Worm (Caenorhabditis elegans) whole organism, midembryonic: Measurements from ENCODE around the gene ref-1.

Source experiments
- T22C8.4 ChIP-seq: fragments of 200-800 bp; sonication (Bioruptor generic); IDR thresholded peaks from 2 replicates; pipeline ENCODE4 v1.3.6; 2022; ENCODE audit warnings: missing genetic modification characterization, missing compliant biosample characterization
- cog-1 ChIP-seq: sonication (generic microtip); optimal IDR thresholded peaks from 2 replicates; lab custom pipeline; 2016; ENCODE audit warnings: missing genetic modification characterization, missing compliant biosample characterization
- flt-1 ChIP-seq: fragments of 200-800 bp; sonication (Bioruptor generic); IDR thresholded peaks from 2 replicates; pipeline ENCODE4 v1.3.6; 2022; ENCODE audit warnings: missing genetic modification characterization, missing compliant biosample characterization
- klf-2 ChIP-seq: fragments of 200-800 bp; sonication (Bioruptor generic); conservative IDR thresholded peaks from 2 replicates; pipeline ENCODE4 v1.3.6; 2022; ENCODE audit warnings: missing genetic modification reagents, missing genetic modification characterization, missing compliant biosample characterization
- med-1 ChIP-seq: sonication (generic microtip); optimal IDR thresholded peaks from 2 replicates; lab custom pipeline; 2017; ENCODE audit warnings: missing genetic modification characterization, mild to moderate bottlenecking, missing compliant biosample characterization, antibody characterized with exemption, missing genetic modification reagents; ENCODE audit not compliant: insufficient read depth
- ref-1 ChIP-seq: fragments of 200-800 bp; sonication (Bioruptor generic); conservative IDR thresholded peaks from 2 replicates; pipeline ENCODE4 v1.3.6; 2022; ENCODE audit warnings: missing genetic modification reagents, missing genetic modification characterization, missing compliant biosample characterization
- tab-1 ChIP-seq: fragments of 200-800 bp; sonication (Bioruptor generic); IDR thresholded peaks from 2 replicates; pipeline ENCODE4 v1.3.6; 2022; ENCODE audit warnings: missing genetic modification characterization, missing compliant biosample characterization
- ztf-23 ChIP-seq: fragments of 200-800 bp; sonication (Bioruptor generic); IDR thresholded peaks from 2 replicates; pipeline ENCODE4 v1.3.6; 2022; ENCODE audit warnings: missing genetic modification reagents, missing genetic modification characterization, missing compliant biosample characterization
- ztf-29 ChIP-seq: fragments of 200-800 bp; sonication (Bioruptor generic); IDR thresholded peaks from 2 replicates; pipeline ENCODE4 v1.3.6; 2022; ENCODE audit warnings: missing genetic modification reagents, missing genetic modification characterization, missing compliant biosample characterization

DNA sequence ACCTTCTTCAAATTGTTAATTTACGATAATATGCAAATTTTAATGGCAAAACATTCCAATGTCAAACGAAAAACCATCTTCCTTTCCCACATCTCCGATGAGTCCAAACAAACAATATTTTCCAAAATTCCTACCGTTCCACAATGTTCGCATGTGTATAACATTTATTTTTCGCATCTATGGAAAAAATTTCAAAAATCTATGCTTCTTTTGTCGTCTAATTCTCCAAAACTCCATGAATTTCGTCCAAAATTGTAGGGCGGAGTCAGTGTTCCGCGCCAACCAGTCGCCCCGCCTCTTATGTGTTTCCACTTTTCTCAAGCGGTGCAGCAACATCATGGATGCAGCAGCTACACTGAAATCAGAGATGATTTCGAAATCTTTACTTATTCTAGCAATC lies 12.7 kb downstream of the ref-1 start, which contains the start of gene T01E8.8:
- TF ChIP-seq T22C8.4 (GFP tag; lab: Robert Waterston, UW): no peak
- no peak for TF ChIP-seq ztf-29 (GFP tag; lab: Robert Waterston, UW)
- no peak for TF ChIP-seq ztf-23 (GFP tag; lab: Robert Waterston, UW)
- TF ChIP-seq flt-1: no peak
- TF ChIP-seq tab-1 (GFP tag; lab: Robert Waterston, UW): no peak
- TF ChIP-seq med-1 (GFP tag; lab: Kevin White, UChicago): no peak
- TF ChIP-seq ref-1 (GFP tag; lab: Robert Waterston, UW): no peak
- TF ChIP-seq klf-2 (GFP tag; lab: Robert Waterston, UW): no peak
- TF ChIP-seq cog-1 (tag; lab: Kevin White, UChicago): no peak
